Worm (Caenorhabditis elegans): ENCODE data around the gene aptf-1.

aptf-1 gene

DNA sequence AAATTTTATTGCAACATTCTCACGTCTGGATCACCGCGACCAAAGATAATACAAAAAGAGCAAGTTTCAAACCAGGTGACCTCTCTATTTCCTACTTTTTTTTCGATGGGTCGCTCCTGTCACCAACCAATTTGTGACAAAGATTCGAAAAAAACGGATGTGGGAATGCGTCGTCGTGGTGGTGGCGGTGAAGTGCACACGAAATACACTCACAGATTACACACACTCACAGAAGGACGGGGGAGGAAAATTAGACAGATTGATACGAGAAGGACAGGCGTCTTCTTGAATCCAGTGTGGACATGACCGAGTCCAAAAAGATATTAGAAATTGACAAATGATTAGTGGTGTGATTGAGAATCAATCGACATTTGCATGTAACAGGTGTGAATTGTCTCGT, 28.0 kb downstream of the aptf-1 start:
- TF ChIP-seq nhr-12 (tag; optimal IDR thresholded peaks at IDR 0.05): no peak
- no peak for TF ChIP-seq tbx-2 (tag; optimal IDR thresholded peaks at IDR 0.05)
- no peak for TF ChIP-seq ceh-9 (tag; optimal IDR thresholded peaks at IDR 0.05)
- TF ChIP-seq lsy-12 (tag; optimal IDR thresholded peaks at IDR 0.05): no peak

DNA sequence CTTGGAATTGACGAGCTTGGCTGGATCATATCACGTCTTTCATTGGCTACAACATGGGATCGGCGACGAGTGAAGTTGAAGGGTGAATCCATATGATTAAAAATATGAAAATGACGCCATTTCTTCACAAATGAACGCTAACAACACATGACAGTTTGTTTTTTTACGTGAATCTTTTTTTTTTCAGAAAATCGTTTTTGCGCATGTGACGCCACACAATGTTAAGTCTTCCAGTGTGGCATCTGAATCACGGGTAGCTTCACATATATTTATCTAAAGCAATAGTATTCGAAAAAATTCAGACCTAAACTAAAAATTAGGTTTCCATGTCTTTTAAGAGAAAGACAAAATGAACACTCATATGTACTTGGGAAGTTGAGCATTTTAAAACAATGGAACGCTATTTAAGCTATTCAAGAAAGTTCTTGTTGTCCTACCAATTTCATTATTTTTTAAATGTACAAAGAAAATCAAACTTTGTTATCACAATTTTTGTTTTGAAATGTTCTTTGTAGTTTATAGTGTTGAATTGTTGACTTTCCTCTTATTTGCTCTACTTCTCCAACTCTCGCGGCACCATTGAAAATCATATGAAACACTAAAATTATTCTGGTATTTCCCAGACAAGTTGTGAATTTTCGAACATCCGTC, 30.2 kb downstream of the aptf-1 start, which contains the start of the genes lido-16 and plpp-1.2:
Gene lido-16, minus strand, starts transcription at position 101 of the 651 bp plus-strand sequence.
Gene plpp-1.2, plus strand, starts transcription at position 601 of the 651 bp plus-strand sequence.
- no peak for TF ChIP-seq ama-1 (optimal IDR thresholded peaks at IDR 0.05)
- no peak for TF ChIP-seq nhr-237 (tag; optimal IDR thresholded peaks at IDR 0.05)
- TF ChIP-seq unc-62 (GFP tag; optimal IDR thresholded peaks at IDR 0.05): no peak
- no peak for TF ChIP-seq aly-2 (tag; optimal IDR thresholded peaks at IDR 0.05)
- TF ChIP-seq nhr-76 (tag; optimal IDR thresholded peaks at IDR 0.05): no peak
- no peak for TF ChIP-seq nhr-11 (tag; optimal IDR thresholded peaks at IDR 0.05)
- TF ChIP-seq nhr-23 (tag; optimal IDR thresholded peaks at IDR 0.05): no peak
- TF ChIP-seq nhr-12 (tag; optimal IDR thresholded peaks at IDR 0.05): no peak
- TF ChIP-seq jun-1 (tag; optimal IDR thresholded peaks at IDR 0.05): no peak
- TF ChIP-seq ztf-4 (tag; optimal IDR thresholded peaks at IDR 0.05): no peak
- no peak for TF ChIP-seq mdl-1 (tag; optimal IDR thresholded peaks at IDR 0.05)
- TF ChIP-seq pqm-1 (tag; optimal IDR thresholded peaks at IDR 0.05): no peak
- TF ChIP-seq zag-1 (tag; optimal IDR thresholded peaks at IDR 0.05): no peak
- no peak for TF ChIP-seq eor-1 (tag; optimal IDR thresholded peaks at IDR 0.05)
- TF ChIP-seq lin-39 (tag; optimal IDR thresholded peaks at IDR 0.05): no peak

DNA sequence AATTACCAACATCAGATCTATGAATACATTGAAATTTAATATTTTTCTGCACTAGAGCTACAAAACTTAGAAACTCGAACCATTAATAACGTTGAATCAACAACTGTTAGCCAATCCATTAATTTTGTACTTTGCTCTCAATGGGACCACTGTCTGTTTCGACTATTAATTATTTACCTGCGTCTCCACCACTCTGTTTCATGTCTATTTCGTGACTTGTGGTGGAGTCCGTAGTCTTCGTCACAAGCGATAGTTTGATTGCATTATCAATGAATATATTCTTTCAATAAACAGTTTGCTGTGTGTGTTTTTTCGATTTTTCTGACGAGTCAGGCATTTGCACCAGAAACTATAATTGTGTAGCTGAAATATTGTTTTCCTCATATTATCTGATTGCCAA, 31.6 kb downstream of the aptf-1 start:
- TF ChIP-seq nfya-1 (tag; optimal IDR thresholded peaks at IDR 0.05; ENCODE audit: insufficient read depth) (peak; percentile 17), egl-5 (tag; optimal IDR thresholded peaks at IDR 0.05) (no peak), aly-2 (tag; optimal IDR thresholded peaks at IDR 0.05) (no peak), elt-2 (tag; optimal IDR thresholded peaks at IDR 0.05) (peak; percentile 57), pqm-1 (tag; optimal IDR thresholded peaks at IDR 0.05) (peak; percentile 64), ceh-28 (tag; optimal IDR thresholded peaks at IDR 0.05) (no peak)

DNA sequence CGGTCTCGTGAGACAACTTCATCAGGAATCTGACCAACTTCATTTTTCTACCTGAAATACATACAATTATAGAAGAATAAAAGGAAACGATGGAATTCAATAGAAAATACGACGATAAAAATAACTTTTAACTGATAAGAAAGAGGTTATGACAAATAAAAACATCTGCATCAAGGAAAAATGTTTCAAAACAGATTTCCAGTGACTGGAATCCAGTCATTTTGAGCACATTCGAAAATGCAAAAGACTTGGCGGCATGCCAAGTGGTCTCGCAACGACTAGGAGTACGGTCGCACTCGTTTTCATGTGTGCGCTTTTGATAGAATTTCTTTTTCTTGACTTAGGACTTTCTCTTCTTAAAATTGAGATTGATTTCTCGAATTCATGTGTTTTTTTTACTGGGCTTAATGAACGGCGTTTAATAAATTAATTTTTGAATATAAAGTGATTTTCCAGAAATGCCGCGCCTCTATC, 35.0 kb downstream of the aptf-1 start, which contains the start of the genes snr-3 and rsp-5:
Gene snr-3, minus strand, starts transcription at position 51 of the 474 bp plus-strand sequence.
Gene rsp-5, plus strand, starts transcription at position 455 of the 474 bp plus-strand sequence.
- no peak for TF ChIP-seq aly-2 (tag; optimal IDR thresholded peaks at IDR 0.05)
- TF ChIP-seq nhr-11 (tag; optimal IDR thresholded peaks at IDR 0.05): no peak
- no peak for TF ChIP-seq elt-3 (tag; optimal IDR thresholded peaks at IDR 0.05)
- peak; percentile 22 for TF ChIP-seq ceh-28 (tag; optimal IDR thresholded peaks at IDR 0.05)
- TF ChIP-seq mdl-1 (tag; optimal IDR thresholded peaks at IDR 0.05): no peak
- TF ChIP-seq pha-4 (tag; optimal IDR thresholded peaks at IDR 0.05): peak; percentile 81
- no peak for TF ChIP-seq fkh-2 (tag; optimal IDR thresholded peaks at IDR 0.05)
- no peak for TF ChIP-seq tbx-2 (tag; optimal IDR thresholded peaks at IDR 0.05)
- TF ChIP-seq egl-5 (tag; optimal IDR thresholded peaks at IDR 0.05): peak; percentile 92
- TF ChIP-seq eor-1 (tag; optimal IDR thresholded peaks at IDR 0.05): no peak
- TF ChIP-seq R02D3.7 (tag; optimal IDR thresholded peaks at IDR 0.05): peak; percentile 51
- peak; percentile 78 for TF ChIP-seq lin-15B (tag; optimal IDR thresholded peaks at IDR 0.05)
- no peak for TF ChIP-seq ZK546.5 (tag; optimal IDR thresholded peaks at IDR 0.05)
- TF ChIP-seq elt-2 (tag; optimal IDR thresholded peaks at IDR 0.05): peak; percentile 47
- no peak for TF ChIP-seq ama-1 (optimal IDR thresholded peaks at IDR 0.05)
- peak; percentile 34 for TF ChIP-seq pqm-1 (tag; optimal IDR thresholded peaks at IDR 0.05)
- TF ChIP-seq daf-12 (tag; optimal IDR thresholded peaks at IDR 0.05): no peak
- TF ChIP-seq elt-1 (tag; optimal IDR thresholded peaks at IDR 0.05): no peak
- TF ChIP-seq lin-39 (tag; optimal IDR thresholded peaks at IDR 0.05): peak; percentile 61
- TF ChIP-seq fos-1 (tag; optimal IDR thresholded peaks at IDR 0.05): no peak
- no peak for TF ChIP-seq ceh-82 (tag; optimal IDR thresholded peaks at IDR 0.05)
- TF ChIP-seq nhr-77 (tag; optimal IDR thresholded peaks at IDR 0.05): no peak
- no peak for TF ChIP-seq unc-39 (tag; optimal IDR thresholded peaks at IDR 0.05)
- peak; percentile 95 for TF ChIP-seq nfya-1 (tag; optimal IDR thresholded peaks at IDR 0.05; ENCODE audit: insufficient read depth)
- TF ChIP-seq ceh-9 (tag; optimal IDR thresholded peaks at IDR 0.05): no peak
- no peak for TF ChIP-seq nhr-28 (tag; optimal IDR thresholded peaks at IDR 0.05)
- peak; percentile 39 for TF ChIP-seq nhr-43 (tag; optimal IDR thresholded peaks at IDR 0.05; ENCODE audit: poor library complexity, severe bottlenecking)
- no peak for TF ChIP-seq sea-2 (GFP tag; optimal IDR thresholded peaks at IDR 0.05)
- TF ChIP-seq skn-1 (tag; optimal IDR thresholded peaks at IDR 0.05): no peak
- no peak for TF ChIP-seq fkh-10 (GFP tag; optimal IDR thresholded peaks at IDR 0.05)
- no peak for TF ChIP-seq ztf-11 (tag; optimal IDR thresholded peaks at IDR 0.05)
- TF ChIP-seq nhr-76 (tag; optimal IDR thresholded peaks at IDR 0.05): no peak
- TF ChIP-seq nhr-23 (tag; optimal IDR thresholded peaks at IDR 0.05): peak; percentile 80
- no peak for TF ChIP-seq nhr-67 (tag; optimal IDR thresholded peaks at IDR 0.05)
- TF ChIP-seq mml-1 (tag; optimal IDR thresholded peaks at IDR 0.05): no peak
- TF ChIP-seq unc-62 (GFP tag; optimal IDR thresholded peaks at IDR 0.05): no peak
- peak; percentile 85 for TF ChIP-seq nhr-25 (tag; optimal IDR thresholded peaks at IDR 0.05)
- TF ChIP-seq nhr-237 (tag; optimal IDR thresholded peaks at IDR 0.05): no peak
- TF ChIP-seq nhr-12 (tag; optimal IDR thresholded peaks at IDR 0.05): no peak
- peak; percentile 9 for TF ChIP-seq lsy-12 (tag; optimal IDR thresholded peaks at IDR 0.05)
- TF ChIP-seq hmg-11 (tag; optimal IDR thresholded peaks at IDR 0.05): no peak
